Fruit fly (Drosophila melanogaster): ENCODE measurements around the gene Jhbp12.

Gene Jhbp12

DNA sequence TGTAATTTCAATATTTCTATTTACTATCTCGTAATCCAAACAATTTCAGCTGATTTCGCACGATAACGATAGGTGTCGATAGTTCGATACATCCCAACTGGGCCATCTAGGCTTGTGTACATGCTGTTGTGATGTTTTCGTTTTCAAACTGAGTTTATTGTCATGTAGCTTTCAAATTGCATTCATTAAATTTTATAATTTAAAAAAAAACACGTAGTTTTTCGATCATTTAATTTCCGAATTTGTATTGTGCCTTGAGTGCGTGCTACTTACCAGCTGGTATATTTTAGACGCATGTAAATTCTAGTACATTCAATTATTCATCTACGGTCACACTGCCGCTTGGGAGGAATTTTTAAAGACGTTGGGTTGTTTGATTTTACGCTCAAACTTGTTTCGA, 5.7 kb downstream of the Jhbp12 start, which contains the start of the genes CG13623 and ana1:
Gene CG13623, minus strand, starts transcription at position 231 of the 400 bp plus-strand sequence.
Gene ana1, plus strand, starts transcription at position 249 of the 400 bp plus-strand sequence.
- TF ChIP-seq CrebA (GFP tag; optimal IDR thresholded peaks at IDR 0.05; ENCODE audit: borderline replicate concordance) (no peak), Mio (GFP tag; optimal IDR thresholded peaks at IDR 0.05) (no peak), foxo (GFP tag; optimal IDR thresholded peaks at IDR 0.05) (no peak), dl (GFP tag; optimal IDR thresholded peaks at IDR 0.05; ENCODE audit: insufficient read depth in 1 of 2, partially characterized antibody in 2 of 2) (no peak), Myc (optimal IDR thresholded peaks at IDR 0.05) (no peak)

DNA sequence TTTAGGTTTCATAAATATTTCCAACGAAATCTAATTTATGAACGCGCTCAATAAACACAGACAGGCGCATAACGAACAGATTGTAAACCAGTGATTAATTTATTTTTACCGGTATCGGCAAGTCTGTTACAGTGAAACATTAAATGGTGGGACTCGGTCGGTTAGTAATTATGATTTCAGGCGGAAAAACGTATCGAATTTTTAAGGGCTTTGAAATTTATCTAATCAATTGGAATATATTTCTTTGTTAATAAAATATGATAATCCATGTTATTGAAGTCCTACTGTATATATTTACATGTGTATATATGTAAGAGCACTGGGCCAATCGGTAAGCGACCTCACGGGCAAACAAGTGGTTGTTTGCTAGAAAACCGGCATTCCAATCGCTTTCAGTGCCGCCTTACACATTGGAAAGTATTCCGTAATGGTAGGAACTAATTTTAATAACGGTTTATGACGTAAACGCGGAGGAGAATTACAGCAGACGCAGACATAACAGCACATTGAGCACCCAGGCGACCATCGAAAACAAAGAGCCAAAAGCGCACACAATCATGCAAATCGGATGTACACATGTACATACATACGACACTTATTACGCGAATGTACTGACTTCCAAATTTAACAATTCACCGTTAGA, 18.6 kb downstream of the Jhbp12 start:
- TF ChIP-seq CG9705 (GFP tag; optimal IDR thresholded peaks at IDR 0.05), result peak; percentile 87
- peak; percentile 93 for TF ChIP-seq fru (GFP tag; optimal IDR thresholded peaks at IDR 0.05)
- TF ChIP-seq foxo (GFP tag; optimal IDR thresholded peaks at IDR 0.05), result peak in 1 of 2 experiments; percentile 85
- peak; percentile 92 for TF ChIP-seq br (GFP tag; optimal IDR thresholded peaks at IDR 0.05)
- TF ChIP-seq dmrt93B (GFP tag; optimal IDR thresholded peaks at IDR 0.05), result peak; percentile 87
- TF ChIP-seq h (GFP tag; optimal IDR thresholded peaks at IDR 0.05), result peak; percentile 98
- TF ChIP-seq woc (GFP tag; optimal IDR thresholded peaks at IDR 0.05), result peak; percentile 84
- peak; percentile 97 for TF ChIP-seq rgr (GFP tag; optimal IDR thresholded peaks at IDR 0.05)
- peak; percentile 97 for TF ChIP-seq OdsH (GFP tag; optimal IDR thresholded peaks at IDR 0.05)
- no peak for TF ChIP-seq jim (GFP tag; optimal IDR thresholded peaks at IDR 0.05)
- TF ChIP-seq HLH106 (tag; optimal IDR thresholded peaks at IDR 0.05), result peak; percentile 94
- peak; percentile 34 for TF ChIP-seq Rel (GFP tag; optimal IDR thresholded peaks at IDR 0.05)
- peak; percentile 78 for TF ChIP-seq Rel (tag; optimal IDR thresholded peaks at IDR 0.05)
- TF ChIP-seq Vsx2 (GFP tag; optimal IDR thresholded peaks at IDR 0.05; ENCODE audit: partially characterized antibody), result no peak
- TF ChIP-seq Dfd (GFP tag; optimal IDR thresholded peaks at IDR 0.05), result no peak
- peak; percentile 74 for TF ChIP-seq dsf (GFP tag; optimal IDR thresholded peaks at IDR 0.05; ENCODE audit: borderline replicate concordance)
- no peak for TF ChIP-seq dl (GFP tag; optimal IDR thresholded peaks at IDR 0.05; ENCODE audit: insufficient read depth in 1 of 2, partially characterized antibody in 2 of 2)
- no peak for TF ChIP-seq Abd-B (GFP tag; optimal IDR thresholded peaks at IDR 0.05)
- TF ChIP-seq Hr83 (GFP tag; optimal IDR thresholded peaks at IDR 0.05; ENCODE audit: poor library complexity, severe bottlenecking), result peak; percentile 63
- TF ChIP-seq sv (GFP tag; optimal IDR thresholded peaks at IDR 0.05), result peak; percentile 92
- TF ChIP-seq GATAd (GFP tag; optimal IDR thresholded peaks at IDR 0.05), result peak; percentile 52
- TF ChIP-seq lola (GFP tag; optimal IDR thresholded peaks at IDR 0.05), result no peak
- no peak for TF ChIP-seq usp (GFP tag; optimal IDR thresholded peaks at IDR 0.05)
- peak; percentile 92 for TF ChIP-seq sage (GFP tag; optimal IDR thresholded peaks at IDR 0.05)
- TF ChIP-seq tai (GFP tag; optimal IDR thresholded peaks at IDR 0.05), result no peak
- no peak for TF ChIP-seq Myc (optimal IDR thresholded peaks at IDR 0.05)
- TF ChIP-seq ey (GFP tag; optimal IDR thresholded peaks at IDR 0.05), result peak; percentile 96
- TF ChIP-seq brk (GFP tag; optimal IDR thresholded peaks at IDR 0.05), result no peak
- TF ChIP-seq Jra (GFP tag; optimal IDR thresholded peaks at IDR 0.05), result peak; percentile 85
- peak; percentile 90 for TF ChIP-seq psq (GFP tag; optimal IDR thresholded peaks at IDR 0.05)
- TF ChIP-seq Sp1 (GFP tag; optimal IDR thresholded peaks at IDR 0.05), result peak; percentile 95
- TF ChIP-seq CG32264 (GFP tag; optimal IDR thresholded peaks at IDR 0.05), result peak; percentile 69
- TF ChIP-seq Mio (GFP tag; optimal IDR thresholded peaks at IDR 0.05), result peak; percentile 89
- no peak for TF ChIP-seq N (GFP tag; optimal IDR thresholded peaks at IDR 0.05)
- no peak for TF ChIP-seq Hr78 (GFP tag; optimal IDR thresholded peaks at IDR 0.05)
- TF ChIP-seq Hnf4 (GFP tag; optimal IDR thresholded peaks at IDR 0.05), result peak; percentile 93
- TF ChIP-seq CrebA (GFP tag; optimal IDR thresholded peaks at IDR 0.05; ENCODE audit: borderline replicate concordance), result no peak
- TF ChIP-seq Dif (GFP tag; optimal IDR thresholded peaks at IDR 0.05; ENCODE audit: partially characterized antibody), result no peak
- TF ChIP-seq pan (optimal IDR thresholded peaks at IDR 0.05), result no peak

Measured in whole organism, wandering third instar larva.